Worm (Caenorhabditis elegans) whole organism, L1 larva: Measurements from ENCODE around the gene R11.4.

Experiments
- C04F5.9 ChIP-seq: sonication (generic microtip); optimal IDR thresholded peaks from 2 replicates; lab custom pipeline; 2016; ENCODE audit warnings: missing genetic modification characterization, missing compliant biosample characterization
- ceh-90 ChIP-seq: sonication (generic microtip); optimal IDR thresholded peaks from 2 replicates; lab custom pipeline; 2016; ENCODE audit warnings: missing genetic modification characterization, missing compliant biosample characterization
- egl-27 ChIP-seq, 2 experiments: fragments of 150-350 bp in 1 of 2; sonication (generic microtip); optimal IDR thresholded peaks; 3 replicates each; lab custom pipeline; 2017 to 2018; ENCODE audit warnings: missing biosample characterization in 2 of 2, missing genetic modification characterization in 2 of 2, missing genetic modification reagents in 2 of 2
- hlh-17 ChIP-seq: fragments of 200-800 bp; sonication (Bioruptor generic); optimal IDR thresholded peaks from 2 replicates; lab custom pipeline; 2018; ENCODE audit warnings: missing genetic modification characterization, mild to moderate bottlenecking, missing compliant biosample characterization, moderate library complexity, borderline replicate concordance
- nhr-90 ChIP-seq: sonication (generic microtip); optimal IDR thresholded peaks from 2 replicates; lab custom pipeline; 2016; ENCODE audit warnings: mild to moderate bottlenecking, missing genetic modification characterization, missing compliant biosample characterization; ENCODE audit not compliant: poor library complexity
- pqm-1 ChIP-seq: sonication (generic microtip); optimal IDR thresholded peaks from 3 replicates; lab custom pipeline; 2017; ENCODE audit warnings: missing biosample characterization, missing genetic modification characterization
- snpc-4 ChIP-seq: fragments of 150-350 bp; optimal IDR thresholded peaks from 2 replicates; lab custom pipeline; 2014; ENCODE audit warnings: missing biosample characterization, missing genetic modification characterization

DNA sequence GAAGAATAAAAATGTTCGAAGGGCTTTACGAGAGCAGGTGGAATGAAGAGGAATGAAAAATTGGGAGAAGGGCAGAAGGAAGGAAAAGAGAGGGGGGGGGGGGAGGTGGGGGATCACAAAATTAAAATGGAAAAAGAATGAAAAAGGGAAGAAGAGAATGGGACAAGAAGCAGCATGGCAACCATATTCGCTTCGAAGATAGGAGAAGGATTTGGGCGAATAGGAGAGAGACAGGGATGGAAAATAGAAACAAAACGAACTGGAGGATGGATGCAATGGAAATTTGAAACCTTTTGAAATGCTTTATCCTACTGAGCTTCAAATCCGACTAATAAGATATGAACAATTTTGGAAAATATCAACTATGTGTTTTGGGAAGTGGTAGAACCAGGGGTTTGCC lies 40.3 kb upstream of the R11.4 start, which contains the start of gene W10G6.6:
- TF ChIP-seq C04F5.9 (tag; lab: Kevin White, UChicago) = no peak
- TF ChIP-seq hlh-17 (GFP tag; lab: Kevin White, UChicago) = no peak
- no peak for TF ChIP-seq snpc-4
- no peak for TF ChIP-seq nhr-90
- no peak for TF ChIP-seq pqm-1
- no peak for TF ChIP-seq egl-27 (tag; optimal IDR thresholded peaks at IDR 0.05; lab: Kevin White, UChicago)
- TF ChIP-seq ceh-90 = no peak
